Fruit fly (Drosophila melanogaster) whole organism, embryonic: ENCODE data around the gene CG8042.
A peak's percentile ranks its signal among the peaks of the same experiment; 100 is the strongest.

Experiments
- B-H2 ChIP-seq: fragments of 200-800 bp; sonication (Bioruptor generic); optimal IDR thresholded peaks from 2 replicates; lab custom pipeline; 2018; ENCODE audit warnings: missing biosample characterization, mild to moderate bottlenecking, missing genetic modification characterization
- CG15696 ChIP-seq: fragments of 200-800 bp; sonication (Bioruptor generic); optimal IDR thresholded peaks from 2 replicates; lab custom pipeline; 2019; ENCODE audit warnings: missing biosample characterization, mild to moderate bottlenecking, missing genetic modification characterization, moderate library complexity
- CG17568 ChIP-seq: fragments of 200-800 bp; sonication (Bioruptor generic); optimal IDR thresholded peaks from 2 replicates; lab custom pipeline; 2018; ENCODE audit warnings: missing biosample characterization, mild to moderate bottlenecking, missing genetic modification characterization, moderate library complexity
- CG2129 ChIP-seq: fragments of 200-800 bp; sonication (Bioruptor generic); IDR thresholded peaks from 2 replicates; pipeline ENCODE4 v1.3.6; 2022; ENCODE audit warnings: missing biosample characterization, missing genetic modification characterization; ENCODE audit not compliant: partially characterized antibody
- CG2199 ChIP-seq: fragments of 200-800 bp; sonication (Bioruptor generic); IDR thresholded peaks from 3 replicates; pipeline ENCODE4 v1.3.6; 2022; ENCODE audit warnings: missing biosample characterization, missing genetic modification characterization
- CG33213 ChIP-seq: fragments of 200-800 bp; sonication (Bioruptor generic); optimal IDR thresholded peaks from 3 replicates; lab custom pipeline; 2016; ENCODE audit warnings: missing biosample characterization, missing genetic modification characterization
- CG34422 ChIP-seq: fragments of 200-800 bp; sonication (Bioruptor generic); IDR thresholded peaks from 3 replicates; pipeline ENCODE4 v1.3.6; 2022; ENCODE audit warnings: missing biosample characterization, missing genetic modification characterization
- CG7745 ChIP-seq: fragments of 200-800 bp; sonication (Bioruptor generic); optimal IDR thresholded peaks from 2 replicates; lab custom pipeline; 2018; ENCODE audit warnings: missing biosample characterization, mild to moderate bottlenecking, missing genetic modification characterization, moderate library complexity
- CG8089 ChIP-seq: fragments of 200-800 bp; sonication (Bioruptor generic); optimal IDR thresholded peaks from 3 replicates; lab custom pipeline; 2016; ENCODE audit warnings: missing biosample characterization, missing genetic modification characterization
- D19A ChIP-seq: fragments of 200-800 bp; optimal IDR thresholded peaks from 3 replicates; lab custom pipeline; 2019; ENCODE audit warnings: missing biosample characterization, mild to moderate bottlenecking, missing genetic modification characterization, moderate library complexity
- Doc3 ChIP-seq: fragments of 200-800 bp; sonication (Bioruptor generic); IDR thresholded peaks from 3 replicates; pipeline ENCODE4 v1.3.6; 2022; ENCODE audit warnings: missing biosample characterization, missing genetic modification characterization; ENCODE audit not compliant: partially characterized antibody
- Pdp1 ChIP-seq, 2 experiments: fragments of 200-800 bp; sonication (Bioruptor generic); optimal IDR thresholded peaks; 3 replicates each; lab custom pipeline; 2016; ENCODE audit warnings: missing biosample characterization in 2 of 2, missing genetic modification characterization in 2 of 2, mild to moderate bottlenecking in 1 of 2, moderate library complexity in 1 of 2
- Trl ChIP-seq, 3 experiments: fragments of >200 bp in 2 of 3; fragments of 200-800 bp in 1 of 3; sonication (Bioruptor generic) in 1 of 3; optimal IDR thresholded peaks; 2 replicates in 1 of 3; 3 replicates in 2 of 3; lab custom pipeline; 2016 to 2017; ENCODE audit warnings: missing biosample characterization in 1 of 3, missing genetic modification characterization in 1 of 3
- ato ChIP-seq: fragments of 200-800 bp; sonication (Bioruptor generic); IDR thresholded peaks from 2 replicates; pipeline ENCODE4 v1.3.6; 2022; ENCODE audit warnings: missing biosample characterization, missing genetic modification characterization; ENCODE audit not compliant: partially characterized antibody
- cg ChIP-seq: fragments of 200-800 bp; sonication (Bioruptor generic); optimal IDR thresholded peaks from 3 replicates; lab custom pipeline; 2019; ENCODE audit warnings: missing biosample characterization, mild to moderate bottlenecking, missing genetic modification characterization, moderate library complexity
- chm ChIP-seq: fragments of 200-800 bp; sonication (Bioruptor generic); IDR thresholded peaks from 2 replicates; pipeline ENCODE4 v1.3.6; 2022; ENCODE audit warnings: missing biosample characterization, missing genetic modification characterization
- croc ChIP-seq: fragments of 200-800 bp; sonication (Bioruptor generic); conservative IDR thresholded peaks from 3 replicates; pipeline ENCODE4 v1.3.6; 2022; ENCODE audit warnings: missing biosample characterization, missing genetic modification characterization
- crol ChIP-seq: fragments of 200-800 bp; sonication (Bioruptor generic); IDR thresholded peaks from 2 replicates; pipeline ENCODE4 v1.3.6; 2022; ENCODE audit warnings: missing biosample characterization, missing genetic modification characterization
- esg ChIP-seq: fragments of 200-800 bp; sonication (Bioruptor generic); conservative IDR thresholded peaks from 2 replicates; pipeline ENCODE4 v1.3.6; 2022; ENCODE audit warnings: missing biosample characterization, missing genetic modification characterization
- exex ChIP-seq: fragments of 200-800 bp; sonication (Bioruptor generic); optimal IDR thresholded peaks from 4 replicates; lab custom pipeline; 2018; ENCODE audit warnings: missing biosample characterization, mild to moderate bottlenecking, missing genetic modification characterization, moderate library complexity
- gcm ChIP-seq: fragments of 200-800 bp; sonication (Bioruptor generic); optimal IDR thresholded peaks from 2 replicates; lab custom pipeline; 2019; ENCODE audit warnings: missing biosample characterization, mild to moderate bottlenecking, missing genetic modification characterization, moderate library complexity
- gt ChIP-seq: fragments of 200-800 bp; sonication (Bioruptor generic); IDR thresholded peaks from 2 replicates; pipeline ENCODE4 v1.3.6; 2022; ENCODE audit warnings: missing biosample characterization, missing genetic modification characterization
- hth ChIP-seq: fragments of >200 bp; optimal IDR thresholded peaks from 2 replicates; lab custom pipeline; 2017; ENCODE audit warnings: inconsistent platforms
- lbe ChIP-seq: fragments of 200-800 bp; sonication (Bioruptor generic); optimal IDR thresholded peaks from 2 replicates; lab custom pipeline; 2016; ENCODE audit warnings: missing biosample characterization, mild to moderate bottlenecking, missing genetic modification characterization
- lola ChIP-seq, 3 experiments: fragments of >200 bp in 2 of 3; fragments of 200-800 bp in 1 of 3; sonication (Bioruptor generic) in 1 of 3; optimal IDR thresholded peaks; 2 replicates each; lab custom pipeline; 2017 to 2019; ENCODE audit warnings: missing biosample characterization in 3 of 3, missing genetic modification characterization in 3 of 3, mild to moderate bottlenecking in 1 of 3, moderate library complexity in 1 of 3
- odd ChIP-seq: fragments of 200-800 bp; sonication (Bioruptor generic); optimal IDR thresholded peaks from 2 replicates; lab custom pipeline; 2017; ENCODE audit warnings: missing biosample characterization, mild to moderate bottlenecking, missing genetic modification characterization
- pita ChIP-seq: fragments of 200-800 bp; sonication (Bioruptor generic); optimal IDR thresholded peaks from 2 replicates; lab custom pipeline; 2017; ENCODE audit warnings: missing biosample characterization, mild to moderate bottlenecking, missing genetic modification characterization
- sc ChIP-seq, 3 experiments: fragments of >200 bp in 2 of 3; fragments of 200-800 bp in 1 of 3; sonication (Bioruptor generic) in 1 of 3; optimal IDR thresholded peaks; 2 replicates in 2 of 3; 3 replicates in 1 of 3; lab custom pipeline; 2017; ENCODE audit warnings: mild to moderate bottlenecking in 1 of 3, missing biosample characterization in 1 of 3, missing genetic modification characterization in 1 of 3, missing genetic modification reagents in 1 of 3
- sug ChIP-seq: fragments of 200-800 bp; optimal IDR thresholded peaks from 2 replicates; lab custom pipeline; 2019; ENCODE audit warnings: missing biosample characterization, mild to moderate bottlenecking, missing genetic modification characterization, moderate library complexity
- ttk ChIP-seq: fragments of 200-800 bp; sonication (Bioruptor generic); IDR thresholded peaks from 2 replicates; pipeline ENCODE4 v2.1.2; 2022; ENCODE audit warnings: missing biosample characterization, missing genetic modification characterization
- unc-4 ChIP-seq: fragments of 200-800 bp; sonication (Bioruptor generic); IDR thresholded peaks from 2 replicates; pipeline ENCODE4 v1.3.6; 2022; ENCODE audit warnings: missing biosample characterization, missing genetic modification characterization; ENCODE audit not compliant: partially characterized antibody
- wdn ChIP-seq: fragments of 200-800 bp; sonication (Bioruptor generic); IDR thresholded peaks from 2 replicates; pipeline ENCODE4 v1.3.6; 2022; ENCODE audit warnings: missing biosample characterization, missing genetic modification characterization

Gene CG8042

DNA sequence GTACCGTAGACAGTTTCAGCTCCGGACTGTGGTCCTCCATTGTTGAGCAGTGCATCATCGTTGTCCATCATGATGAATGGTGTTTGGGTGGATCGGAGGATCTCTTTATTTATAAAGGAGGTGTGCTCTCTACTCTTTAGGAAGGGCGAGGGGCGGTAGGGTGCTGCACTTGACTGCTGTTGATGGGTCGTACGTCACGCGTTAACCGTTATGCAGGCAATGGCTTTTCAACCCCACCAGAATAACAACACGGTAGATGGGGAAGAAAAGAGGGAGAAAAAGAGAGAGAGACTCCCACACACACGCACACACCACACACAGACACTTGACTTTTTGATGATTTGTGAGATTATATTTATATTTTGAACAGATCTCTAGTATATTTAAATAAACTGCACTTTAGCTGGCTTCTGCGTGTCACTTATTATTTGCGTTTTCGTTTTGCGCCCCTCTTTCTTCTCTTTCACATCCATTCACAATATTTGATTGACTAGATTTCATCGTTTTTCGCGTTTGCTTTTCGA lies 39.3 kb downstream of the CG8042 start:
- TF ChIP-seq croc (GFP tag; lab: Robert Waterston, UW) (no peak), unc-4 (GFP tag; lab: Robert Waterston, UW) (0 out of 2 replicates have a peak, but pooled peaks have one; percentile 3), Pdp1 (GFP tag; optimal IDR thresholded peaks at IDR 0.05; lab: Kevin White, UChicago) (peak in 1 of 2 experiments; percentile 49), Trl (optimal IDR thresholded peaks at IDR 0.05; lab: Kevin White, UChicago) (peak; percentile 19 to 39), Trl (GFP tag; optimal IDR thresholded peaks at IDR 0.05; lab: Kevin White, UChicago) (no peak), chm (GFP tag; lab: Robert Waterston, UW) (peak; percentile 45; the same call in 1 of the 2 replicates), CG34422 (GFP tag; lab: Robert Waterston, UW) (no peak), crol (peak; percentile 41), cg (GFP tag; lab: Kevin White, UChicago) (peak; percentile 65), lbe (GFP tag; lab: Kevin White, UChicago) (no peak), CG15696 (tag; lab: Kevin White, UChicago) (no peak), ttk (0 out of 2 replicates have a peak, but pooled peaks have one; percentile 9)

DNA sequence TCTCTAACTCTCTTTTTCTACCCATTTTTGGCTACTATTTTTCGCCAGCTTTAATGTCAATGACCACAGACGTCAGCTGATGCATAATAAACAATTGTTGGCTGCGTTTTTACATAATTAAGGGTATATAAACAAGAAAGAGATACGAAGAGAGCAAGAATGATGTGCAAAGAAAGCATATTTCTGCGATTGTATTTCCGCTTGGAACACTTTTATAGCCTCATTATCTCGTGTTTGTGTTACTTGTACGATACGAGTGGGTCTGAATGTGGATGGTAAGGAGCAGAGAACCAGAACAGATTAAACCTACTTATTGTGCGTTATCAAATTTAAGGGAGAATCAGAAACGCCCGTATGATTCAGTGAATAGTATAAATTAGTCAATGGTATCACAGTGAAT lies 39.9 kb downstream of the CG8042 start:
- TF ChIP-seq CG2199 (GFP tag; lab: Robert Waterston, UW), result peak; percentile 41; the same call in 2 of the 3 replicates
- no peak for TF ChIP-seq CG2129
- peak in 1 of 2 experiments; percentile 24 for TF ChIP-seq Pdp1 (GFP tag; optimal IDR thresholded peaks at IDR 0.05; lab: Kevin White, UChicago)
- peak; percentile 45 for TF ChIP-seq CG7745 (tag; lab: Kevin White, UChicago)
- peak in 1 of 2 experiments; percentile 21 for TF ChIP-seq Trl (optimal IDR thresholded peaks at IDR 0.05; lab: Kevin White, UChicago)
- TF ChIP-seq Trl (GFP tag; optimal IDR thresholded peaks at IDR 0.05; lab: Kevin White, UChicago), result no peak
- peak; percentile 23 for TF ChIP-seq gcm (GFP tag; lab: Kevin White, UChicago)
- no peak for TF ChIP-seq odd (GFP tag; lab: Kevin White, UChicago)
- peak; percentile 80 for TF ChIP-seq exex (tag; lab: Kevin White, UChicago)

DNA sequence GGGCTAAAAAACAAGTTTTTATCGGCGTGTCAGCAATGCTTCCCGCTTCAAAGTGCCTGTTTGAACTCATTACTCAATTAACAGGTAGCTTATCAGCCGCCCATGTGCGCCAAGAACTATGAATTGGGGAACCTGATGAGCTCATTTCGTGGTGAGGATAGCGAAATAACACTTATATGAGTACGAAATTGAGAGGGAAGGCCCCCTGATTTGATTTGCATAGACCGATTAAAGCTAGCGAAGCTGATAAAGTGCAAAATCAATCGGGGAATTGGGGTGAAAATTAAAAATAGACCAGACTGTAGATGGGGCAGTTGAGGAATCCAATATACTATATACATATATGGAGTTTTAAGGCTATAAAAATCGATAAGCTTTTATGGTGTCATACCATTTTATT lies 40.6 kb downstream of the CG8042 start:
- TF ChIP-seq CG17568 (no peak), Doc3 (no peak), D19A (tag; lab: Kevin White, UChicago) (no peak), CG33213 (GFP tag; lab: Kevin White, UChicago) (no peak), B-H2 (GFP tag; lab: Kevin White, UChicago) (no peak), hth (lab: Kevin White, UChicago) (no peak), ato (no peak), pita (GFP tag; lab: Kevin White, UChicago) (no peak), CG8089 (no peak), exex (tag; lab: Kevin White, UChicago) (peak; percentile 86), sug (tag; lab: Kevin White, UChicago) (peak; percentile 32), wdn (no peak), esg (GFP tag; lab: Robert Waterston, UW) (no peak), sc (optimal IDR thresholded peaks at IDR 0.05; lab: Kevin White, UChicago) (no peak), sc (GFP tag; optimal IDR thresholded peaks at IDR 0.05; lab: Kevin White, UChicago) (no peak), CG2199 (GFP tag; lab: Robert Waterston, UW) (0 out of 3 replicates have a peak, but pooled peaks have one; percentile 40), lola (GFP tag; optimal IDR thresholded peaks at IDR 0.05; lab: Kevin White, UChicago) (no peak), gt (no peak)
- TF ChIP-seq, all 482 proteins: peak for 3
